Fruit fly (Drosophila melanogaster): ENCODE results near the gene GCC88.

- no peak for TF ChIP-seq CG10348 (GFP tag; IDR thresholded peaks at IDR 0.05)
- no peak for TF ChIP-seq CG12605 (GFP tag; IDR thresholded peaks at IDR 0.05)
- no peak for TF ChIP-seq Snoo (tag; optimal IDR thresholded peaks at IDR 0.05)
- no peak for TF ChIP-seq rn (GFP tag; IDR thresholded peaks at IDR 0.05)
- TF ChIP-seq CG34367 (tag; optimal IDR thresholded peaks at IDR 0.05): no peak
- no peak for TF ChIP-seq CG4496 (GFP tag; IDR thresholded peaks at IDR 0.05)
- no peak for TF ChIP-seq fd96Ca (GFP tag; IDR thresholded peaks at IDR 0.05)
Observed at dm6 chr3R:11222587-11222986, 7.8 kb downstream of the GCC88 start.

All from whole organism, pupa.